Worm (Caenorhabditis elegans) whole organism, late embryonic: ENCODE data around the gene ttll-12.

ENCODE experiments used
- ceh-18 ChIP-seq: sonication (generic microtip); optimal IDR thresholded peaks from 2 replicates; lab custom pipeline; 2016; ENCODE audit warnings: missing genetic modification characterization, missing compliant biosample characterization
- ceh-19 ChIP-seq: fragments of 200-800 bp; sonication (Bioruptor generic); optimal IDR thresholded peaks from 2 replicates; lab custom pipeline; 2018; ENCODE audit warnings: mild to moderate bottlenecking, missing genetic modification characterization, missing compliant biosample characterization
- ceh-2 ChIP-seq: sonication (generic microtip); optimal IDR thresholded peaks from 2 replicates; lab custom pipeline; 2016; ENCODE audit warnings: missing genotype, missing genetic modification characterization, missing compliant biosample characterization
- ceh-31 ChIP-seq: sonication (generic microtip); optimal IDR thresholded peaks from 2 replicates; lab custom pipeline; 2016; ENCODE audit warnings: missing genetic modification characterization, missing compliant biosample characterization
- ceh-34 ChIP-seq: sonication (generic microtip); optimal IDR thresholded peaks from 2 replicates; lab custom pipeline; 2016; ENCODE audit warnings: mild to moderate bottlenecking, missing genetic modification characterization, missing compliant biosample characterization
- ceh-45 ChIP-seq: fragments of 200-800 bp; sonication (Bioruptor generic); IDR thresholded peaks from 2 replicates; pipeline ENCODE4 v1.3.6; 2022; ENCODE audit warnings: missing genetic modification reagents, missing genetic modification characterization, missing compliant biosample characterization
- ceh-48 ChIP-seq: sonication (generic microtip); optimal IDR thresholded peaks from 2 replicates; lab custom pipeline; 2016; ENCODE audit warnings: missing genetic modification characterization, inconsistent platforms, missing compliant biosample characterization
- ceh-6 ChIP-seq: fragments of 200-800 bp; sonication (Bioruptor generic); optimal IDR thresholded peaks from 2 replicates; lab custom pipeline; 2018; ENCODE audit warnings: mild to moderate bottlenecking, missing genetic modification characterization, missing compliant biosample characterization
- dmd-4 ChIP-seq: sonication (generic microtip); optimal IDR thresholded peaks from 2 replicates; lab custom pipeline; 2016; ENCODE audit warnings: borderline replicate concordance, missing genetic modification characterization, missing compliant biosample characterization
- dve-1 ChIP-seq: sonication (generic microtip); optimal IDR thresholded peaks from 2 replicates; lab custom pipeline; 2017; ENCODE audit warnings: antibody characterized with exemption, mild to moderate bottlenecking, missing genetic modification characterization, missing compliant biosample characterization
- eyg-1 ChIP-seq: sonication (generic microtip); optimal IDR thresholded peaks from 2 replicates; lab custom pipeline; 2016; ENCODE audit warnings: missing genotype, missing genetic modification characterization, missing compliant biosample characterization
- gmeb-2 ChIP-seq: sonication (generic microtip); optimal IDR thresholded peaks from 2 replicates; lab custom pipeline; 2016; ENCODE audit warnings: missing genetic modification characterization, inconsistent platforms, missing compliant biosample characterization
- hlh-13 ChIP-seq: fragments of 200-800 bp; sonication (Bioruptor generic); optimal IDR thresholded peaks from 2 replicates; lab custom pipeline; 2018; ENCODE audit warnings: mild to moderate bottlenecking, missing genetic modification characterization, missing compliant biosample characterization
- hlh-8 ChIP-seq: sonication (generic microtip); optimal IDR thresholded peaks from 2 replicates; lab custom pipeline; 2016; ENCODE audit warnings: missing genotype, missing genetic modification characterization, missing compliant biosample characterization
- lin-11 ChIP-seq: fragments of 200-800 bp; sonication (Bioruptor generic); optimal IDR thresholded peaks from 2 replicates; lab custom pipeline; 2018; ENCODE audit warnings: mild to moderate bottlenecking, missing genetic modification characterization, missing compliant biosample characterization
- mec-3 ChIP-seq: sonication (generic microtip); optimal IDR thresholded peaks from 2 replicates; lab custom pipeline; 2016; ENCODE audit warnings: borderline replicate concordance, missing genetic modification characterization, missing compliant biosample characterization
- nfya-1 ChIP-seq: sonication (generic microtip); optimal IDR thresholded peaks from 2 replicates; lab custom pipeline; 2017; ENCODE audit warnings: missing genetic modification characterization, mild to moderate bottlenecking, missing compliant biosample characterization, antibody characterized with exemption, moderate library complexity
- nhr-11 ChIP-seq: fragments of 150-350 bp; optimal IDR thresholded peaks from 2 replicates; lab custom pipeline; 2014; ENCODE audit warnings: missing biosample characterization, missing genetic modification characterization
- pha-4 ChIP-seq: fragments of 150-350 bp; optimal IDR thresholded peaks from 2 replicates; lab custom pipeline; 2018; ENCODE audit warnings: missing biosample characterization, missing genetic modification reagents, missing genetic modification characterization
- pqm-1 ChIP-seq: sonication (generic microtip); optimal IDR thresholded peaks from 2 replicates; lab custom pipeline; 2016; ENCODE audit warnings: missing genetic modification characterization, missing compliant biosample characterization
- sox-2 ChIP-seq: fragments of 200-800 bp; sonication (Bioruptor generic); IDR thresholded peaks from 2 replicates; pipeline ENCODE4 v1.3.6; 2022; ENCODE audit warnings: missing genetic modification reagents, missing genetic modification characterization, missing compliant biosample characterization
- ttx-3 ChIP-seq: sonication (generic microtip); optimal IDR thresholded peaks from 2 replicates; lab custom pipeline; 2016; ENCODE audit warnings: missing genetic modification reagents, missing genetic modification characterization, missing compliant biosample characterization
- unc-3 ChIP-seq, 2 experiments: fragments of 200-800 bp in 1 of 2; sonication (Bioruptor generic) in 1 of 2; sonication (generic microtip) in 1 of 2; conservative IDR thresholded peaks in 1 of 2; optimal IDR thresholded peaks in 1 of 2; 2 replicates each; pipeline versions ENCODE4 v1.3.6 to Lab custom; 2016 to 2022; ENCODE audit warnings: missing compliant biosample characterization in 2 of 2, missing genetic modification characterization in 2 of 2, missing genetic modification reagents in 1 of 2
- ztf-16 ChIP-seq: sonication (generic microtip); optimal IDR thresholded peaks from 2 replicates; lab custom pipeline; 2017; ENCODE audit warnings: missing genetic modification characterization, missing compliant biosample characterization

The ttll-12 gene

ce11 chrII:9378174-9378573 is 39.4 kb downstream of the ttll-12 start:
- TF ChIP-seq lin-11 (tag; lab: Kevin White, UChicago), result no peak
- TF ChIP-seq mec-3, result no peak
- TF ChIP-seq pqm-1, result no peak
- TF ChIP-seq nhr-11, result no peak
- TF ChIP-seq ceh-2 (tag; lab: Kevin White, UChicago), result no peak
- no peak for TF ChIP-seq ceh-48 (tag; lab: Kevin White, UChicago)
- no peak for TF ChIP-seq unc-3 (GFP tag; conservative IDR thresholded peaks at IDR 0.05; lab: Robert Waterston, UW)
- no peak for TF ChIP-seq unc-3 (tag; optimal IDR thresholded peaks at IDR 0.05; lab: Kevin White, UChicago)
- TF ChIP-seq sox-2 (GFP tag; lab: Robert Waterston, UW), result no peak
- TF ChIP-seq ceh-18 (tag; lab: Kevin White, UChicago), result no peak
- no peak for TF ChIP-seq ceh-45 (GFP tag; lab: Robert Waterston, UW)

ce11 chrII:9379796-9380195 is 41.0 kb downstream of the ttll-12 start, which contains the start of gene srh-48:
Gene srh-48, plus strand, starts transcription at chrII:9380096.
- TF ChIP-seq unc-3 (GFP tag; conservative IDR thresholded peaks at IDR 0.05; lab: Robert Waterston, UW) (no peak), unc-3 (tag; optimal IDR thresholded peaks at IDR 0.05; lab: Kevin White, UChicago) (no peak), ceh-6 (no peak), ttx-3 (tag; lab: Kevin White, UChicago) (no peak), hlh-8 (tag; lab: Kevin White, UChicago) (no peak), nhr-11 (no peak), dmd-4 (no peak), ceh-34 (tag; lab: Kevin White, UChicago) (no peak), ceh-19 (GFP tag; lab: Kevin White, UChicago) (no peak), eyg-1 (no peak), gmeb-2 (no peak), ztf-16 (tag; lab: Kevin White, UChicago) (no peak)

DNA sequence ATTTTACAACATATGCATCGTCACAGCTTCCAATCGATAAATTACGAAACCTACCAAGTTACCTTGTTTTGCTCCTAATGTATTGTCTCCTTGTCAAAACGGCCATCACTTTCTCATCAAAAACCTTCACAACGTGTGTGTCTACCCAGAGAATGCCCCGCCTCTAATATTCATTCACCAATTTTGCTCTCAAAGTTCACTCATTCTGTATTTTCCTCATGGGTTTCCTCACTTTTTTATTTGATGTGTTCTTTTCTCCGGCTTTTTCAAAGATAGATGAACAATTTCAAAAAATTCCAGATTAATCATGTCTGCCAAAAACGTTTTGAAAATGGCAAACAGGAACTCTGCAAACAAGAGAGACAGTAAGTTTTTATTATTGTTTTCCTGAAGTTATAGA is 46.4 kb downstream of the ttll-12 start, which contains the start of gene C06C3.7:
Gene C06C3.7 (plus strand): TSS at position 301 of the 400 bp plus-strand sequence.
- no peak for TF ChIP-seq gmeb-2
- no peak for TF ChIP-seq ceh-6
- TF ChIP-seq dve-1 (tag; lab: Kevin White, UChicago), result no peak
- TF ChIP-seq ceh-18 (tag; lab: Kevin White, UChicago), result no peak
- TF ChIP-seq nfya-1 (tag; lab: Kevin White, UChicago), result no peak
- TF ChIP-seq hlh-13 (GFP tag; lab: Kevin White, UChicago), result no peak
- TF ChIP-seq pha-4 (tag; lab: Kevin White, UChicago), result no peak
- TF ChIP-seq ceh-31 (tag; lab: Kevin White, UChicago), result no peak
- TF ChIP-seq pqm-1, result no peak
